Fruit fly (Drosophila melanogaster) whole organism, embryonic: ENCODE results near the gene dpr3.

Experiments used
- BEAF-32 ChIP-seq: fragments of 200-800 bp; sonication (Bioruptor generic); optimal IDR thresholded peaks from 3 replicates; lab custom pipeline; 2017; ENCODE audit warnings: missing biosample characterization, missing genetic modification characterization, mild to moderate bottlenecking, moderate library complexity, missing genetic modification reagents
- BtbVII ChIP-seq: fragments of 200-800 bp; sonication (Bioruptor generic); optimal IDR thresholded peaks from 3 replicates; lab custom pipeline; 2017; ENCODE audit warnings: missing biosample characterization, mild to moderate bottlenecking, missing genetic modification characterization
- CG10565 ChIP-seq: fragments of 200-800 bp; sonication (Bioruptor generic); optimal IDR thresholded peaks from 3 replicates; lab custom pipeline; 2016; ENCODE audit warnings: missing biosample characterization, mild to moderate bottlenecking, missing genetic modification characterization
- CG12391 ChIP-seq: fragments of 200-800 bp; sonication (Bioruptor generic); optimal IDR thresholded peaks from 3 replicates; lab custom pipeline; 2018; ENCODE audit warnings: missing biosample characterization, mild to moderate bottlenecking, missing genetic modification characterization, moderate library complexity
- CG15269 ChIP-seq: fragments of 200-800 bp; sonication (Bioruptor generic); optimal IDR thresholded peaks from 2 replicates; lab custom pipeline; 2018; ENCODE audit warnings: missing biosample characterization, mild to moderate bottlenecking, missing genetic modification characterization, moderate library complexity
- CG18599 ChIP-seq: fragments of 200-800 bp; sonication (Bioruptor generic); optimal IDR thresholded peaks from 3 replicates; lab custom pipeline; 2017; ENCODE audit warnings: missing biosample characterization, missing genetic modification characterization, mild to moderate bottlenecking, moderate library complexity, missing genetic modification reagents
- CG31224 ChIP-seq: fragments of 200-800 bp; sonication (Bioruptor generic); IDR thresholded peaks from 2 replicates; pipeline ENCODE4 v1.3.6; 2022; ENCODE audit warnings: missing biosample characterization, missing genetic modification characterization
- CG32532 ChIP-seq: fragments of 200-800 bp; sonication (Bioruptor generic); IDR thresholded peaks from 2 replicates; pipeline ENCODE4 v1.3.6; 2022; ENCODE audit warnings: missing biosample characterization, missing genetic modification characterization
- CG32767 ChIP-seq: fragments of 200-800 bp; sonication (Bioruptor generic); IDR thresholded peaks from 2 replicates; pipeline ENCODE4 v1.3.6; 2022; ENCODE audit warnings: missing biosample characterization, missing genetic modification characterization
- CG34224 ChIP-seq: fragments of 200-800 bp; sonication (Bioruptor generic); IDR thresholded peaks from 3 replicates; pipeline ENCODE4 v1.3.6; 2022; ENCODE audit warnings: missing biosample characterization, missing genetic modification characterization; ENCODE audit not compliant: partially characterized antibody
- CG4617 ChIP-seq: fragments of 200-800 bp; sonication (Bioruptor generic); optimal IDR thresholded peaks from 3 replicates; lab custom pipeline; 2016; ENCODE audit warnings: missing biosample characterization, missing genetic modification characterization, borderline replicate concordance
- CG6272 ChIP-seq: fragments of 200-800 bp; sonication (Bioruptor generic); IDR thresholded peaks from 2 replicates; pipeline ENCODE4 v1.3.6; 2022; ENCODE audit warnings: missing biosample characterization, missing genetic modification characterization
- CG6683 ChIP-seq: fragments of 200-800 bp; sonication (Bioruptor generic); optimal IDR thresholded peaks from 2 replicates; lab custom pipeline; 2017; ENCODE audit warnings: missing biosample characterization, mild to moderate bottlenecking, missing genetic modification characterization, missing genetic modification reagents
- CG8924 ChIP-seq: fragments of 200-800 bp; optimal IDR thresholded peaks from 3 replicates; lab custom pipeline; 2019; ENCODE audit warnings: missing biosample characterization, mild to moderate bottlenecking, missing genetic modification characterization, moderate library complexity
- CG9817 ChIP-seq: fragments of 200-800 bp; sonication (Bioruptor generic); optimal IDR thresholded peaks from 2 replicates; lab custom pipeline; 2018; ENCODE audit warnings: missing biosample characterization, mild to moderate bottlenecking, missing genetic modification characterization, moderate library complexity
- Dll ChIP-seq: fragments of 200-800 bp; sonication (Bioruptor generic); IDR thresholded peaks from 4 replicates; pipeline ENCODE4 v1.3.6; 2022; ENCODE audit warnings: missing biosample characterization, missing genetic modification characterization; ENCODE audit not compliant: partially characterized antibody
- Doc2 ChIP-seq: fragments of 200-800 bp; sonication (Bioruptor generic); IDR thresholded peaks from 2 replicates; pipeline ENCODE4 v1.3.6; 2022; ENCODE audit warnings: missing biosample characterization, missing genetic modification characterization
- Fer3 ChIP-seq: fragments of 200-800 bp; sonication (Bioruptor generic); optimal IDR thresholded peaks from 2 replicates; lab custom pipeline; 2018; ENCODE audit warnings: missing biosample characterization, mild to moderate bottlenecking, missing genetic modification characterization, moderate library complexity
- Gug ChIP-seq: fragments of 200-800 bp; sonication (Bioruptor generic); IDR thresholded peaks from 4 replicates; pipeline ENCODE4 v1.3.6; 2022; ENCODE audit warnings: missing biosample characterization, missing genetic modification characterization
- H2.0 ChIP-seq: fragments of 200-800 bp; sonication (Bioruptor generic); IDR thresholded peaks from 2 replicates; pipeline ENCODE4 v1.3.6; 2022; ENCODE audit warnings: missing biosample characterization, missing genetic modification characterization
- HLHmδ ChIP-seq: fragments of 200-800 bp; sonication (Bioruptor generic); optimal IDR thresholded peaks from 2 replicates; lab custom pipeline; 2018; ENCODE audit warnings: missing biosample characterization, mild to moderate bottlenecking, missing genetic modification characterization, moderate library complexity
- HmgD ChIP-seq: fragments of 200-800 bp; sonication (Bioruptor generic); optimal IDR thresholded peaks from 3 replicates; lab custom pipeline; 2016; ENCODE audit warnings: missing biosample characterization, missing genetic modification characterization
- Kr ChIP-seq: fragments of 200-800 bp; sonication (Bioruptor generic); optimal IDR thresholded peaks from 2 replicates; lab custom pipeline; 2017; ENCODE audit warnings: missing biosample characterization, mild to moderate bottlenecking, missing genetic modification characterization
- MESR4 ChIP-seq: fragments of 200-800 bp; sonication (Bioruptor generic); optimal IDR thresholded peaks from 2 replicates; lab custom pipeline; 2018; ENCODE audit warnings: missing biosample characterization, mild to moderate bottlenecking, missing genetic modification characterization, moderate library complexity
- Nf-YC ChIP-seq: fragments of 200-800 bp; optimal IDR thresholded peaks from 3 replicates; lab custom pipeline; 2019; ENCODE audit warnings: missing biosample characterization, mild to moderate bottlenecking, missing genetic modification characterization, moderate library complexity
- Oli ChIP-seq: fragments of 200-800 bp; sonication (Bioruptor generic); optimal IDR thresholded peaks from 2 replicates; lab custom pipeline; 2018; ENCODE audit warnings: missing biosample characterization, mild to moderate bottlenecking, missing genetic modification characterization, moderate library complexity
- TFAM ChIP-seq: fragments of 200-800 bp; sonication (Bioruptor generic); optimal IDR thresholded peaks from 2 replicates; lab custom pipeline; 2017; ENCODE audit warnings: missing biosample characterization, missing genetic modification characterization, inconsistent platforms
- bab2 ChIP-seq: fragments of 200-800 bp; sonication (Bioruptor generic); optimal IDR thresholded peaks from 2 replicates; lab custom pipeline; 2016; ENCODE audit warnings: missing biosample characterization, missing genetic modification characterization
- bigmax ChIP-seq: fragments of 200-800 bp; sonication (Bioruptor generic); optimal IDR thresholded peaks from 2 replicates; lab custom pipeline; 2018; ENCODE audit warnings: missing biosample characterization, mild to moderate bottlenecking, missing genetic modification characterization
- bowl ChIP-seq: fragments of 200-800 bp; sonication (Bioruptor generic); IDR thresholded peaks from 2 replicates; pipeline ENCODE4 v1.3.6; 2022; ENCODE audit warnings: missing biosample characterization, missing genetic modification characterization
- ci ChIP-seq: fragments of 200-800 bp; sonication (Bioruptor generic); IDR thresholded peaks from 3 replicates; pipeline ENCODE4 v1.3.6; 2022; ENCODE audit warnings: missing biosample characterization, missing genetic modification characterization
- corto ChIP-seq: fragments of 200-800 bp; sonication (Bioruptor generic); optimal IDR thresholded peaks from 2 replicates; lab custom pipeline; 2016; ENCODE audit warnings: missing biosample characterization, mild to moderate bottlenecking, missing genetic modification characterization, moderate library complexity
- dimm ChIP-seq: fragments of 200-800 bp; sonication (Bioruptor generic); IDR thresholded peaks from 2 replicates; pipeline ENCODE4 v1.3.6; 2022; ENCODE audit warnings: missing biosample characterization, missing genetic modification characterization
- gsb-n ChIP-seq: fragments of 200-800 bp; sonication (Bioruptor generic); optimal IDR thresholded peaks from 3 replicates; lab custom pipeline; 2018; ENCODE audit warnings: missing biosample characterization, mild to moderate bottlenecking, missing genetic modification characterization
- jumu ChIP-seq: fragments of 200-800 bp; sonication (Bioruptor generic); optimal IDR thresholded peaks from 3 replicates; lab custom pipeline; 2016; ENCODE audit warnings: missing biosample characterization, missing genetic modification characterization
- lov ChIP-seq, 2 experiments: fragments of 200-800 bp in 1 of 2; fragments of >200 bp in 1 of 2; sonication (Bioruptor generic) in 1 of 2; IDR thresholded peaks in 1 of 2; optimal IDR thresholded peaks in 1 of 2; 2 replicates in 1 of 2; 3 replicates in 1 of 2; pipeline versions ENCODE4 v1.3.6 to Lab custom; 2017 to 2022; ENCODE audit warnings: missing biosample characterization in 1 of 2, missing genetic modification characterization in 1 of 2
- maf-S ChIP-seq: fragments of 200-800 bp; sonication (Bioruptor generic); optimal IDR thresholded peaks from 2 replicates; lab custom pipeline; 2016; ENCODE audit warnings: missing biosample characterization, missing genetic modification characterization
- nerfin-1 ChIP-seq: fragments of 200-800 bp; sonication (Bioruptor generic); optimal IDR thresholded peaks from 3 replicates; lab custom pipeline; 2019; ENCODE audit warnings: missing biosample characterization, mild to moderate bottlenecking, missing genetic modification characterization, moderate library complexity
- pum ChIP-seq: fragments of 200-800 bp; sonication (Bioruptor generic); optimal IDR thresholded peaks from 2 replicates; lab custom pipeline; 2016; ENCODE audit warnings: missing biosample characterization, missing genetic modification characterization
- repo ChIP-seq: fragments of 200-800 bp; sonication (Bioruptor generic); optimal IDR thresholded peaks from 2 replicates; lab custom pipeline; 2016; ENCODE audit warnings: missing biosample characterization, missing genetic modification characterization
- salm ChIP-seq: fragments of 200-800 bp; sonication (Bioruptor generic); optimal IDR thresholded peaks from 2 replicates; lab custom pipeline; 2018; ENCODE audit warnings: missing biosample characterization, mild to moderate bottlenecking, missing genetic modification characterization
- scrt ChIP-seq: fragments of 200-800 bp; sonication (Bioruptor generic); optimal IDR thresholded peaks from 2 replicates; lab custom pipeline; 2018; ENCODE audit warnings: missing biosample characterization, mild to moderate bottlenecking, missing genetic modification characterization, moderate library complexity
- sima ChIP-seq: fragments of 200-800 bp; sonication (Bioruptor generic); optimal IDR thresholded peaks from 2 replicates; lab custom pipeline; 2016; ENCODE audit warnings: missing biosample characterization, missing genetic modification characterization
- stwl ChIP-seq: fragments of 200-800 bp; sonication (Bioruptor generic); optimal IDR thresholded peaks from 3 replicates; lab custom pipeline; 2018; ENCODE audit warnings: missing biosample characterization, mild to moderate bottlenecking, missing genetic modification characterization, moderate library complexity
- sug ChIP-seq: fragments of 200-800 bp; optimal IDR thresholded peaks from 2 replicates; lab custom pipeline; 2019; ENCODE audit warnings: missing biosample characterization, mild to moderate bottlenecking, missing genetic modification characterization, moderate library complexity
- tin ChIP-seq: fragments of 200-800 bp; sonication (Bioruptor generic); optimal IDR thresholded peaks from 3 replicates; lab custom pipeline; 2016; ENCODE audit warnings: missing biosample characterization, missing genetic modification characterization
- tio ChIP-seq: fragments of 200-800 bp; sonication (Bioruptor generic); optimal IDR thresholded peaks from 2 replicates; lab custom pipeline; 2017; ENCODE audit warnings: missing biosample characterization, missing genetic modification characterization, inconsistent platforms
- unpg ChIP-seq: fragments of 200-800 bp; sonication (Bioruptor generic); optimal IDR thresholded peaks from 3 replicates; lab custom pipeline; 2018; ENCODE audit warnings: missing biosample characterization, mild to moderate bottlenecking, missing genetic modification characterization, moderate library complexity
- usp ChIP-seq: fragments of >200 bp; optimal IDR thresholded peaks from 2 replicates; lab custom pipeline; 2017; ENCODE audit warnings: missing biosample characterization, missing genetic modification characterization
- zfh2 ChIP-seq: fragments of 200-800 bp; sonication (Bioruptor generic); optimal IDR thresholded peaks from 2 replicates; lab custom pipeline; 2016; ENCODE audit warnings: missing biosample characterization, missing genetic modification characterization

The dpr3 gene

dm6 chr2L:2147208-2147607, 37.5 kb upstream of the dpr3 start, which contains the start of the genes CG11723 and Tbcd (continued):
- TF ChIP-seq CG12391 (tag; lab: Kevin White, UChicago) (peak; percentile 92), TFAM (GFP tag; lab: Kevin White, UChicago) (peak; percentile 24), repo (GFP tag; lab: Kevin White, UChicago) (peak; percentile 73), H2.0 (GFP tag; lab: Robert Waterston, UW) (peak; percentile 94), lov (optimal IDR thresholded peaks at IDR 0.05; lab: Kevin White, UChicago) (no peak), lov (GFP tag; IDR thresholded peaks at IDR 0.05; lab: Robert Waterston, UW) (peak; percentile 92), maf-S (peak; percentile 73), Dll (peak; percentile 60; the same call in 2 of the 4 replicates), CG31224 (GFP tag; lab: Robert Waterston, UW) (peak; percentile 85), BEAF-32 (GFP tag; lab: Kevin White, UChicago) (peak; percentile 33), ci (GFP tag; lab: Robert Waterston, UW) (peak; percentile 96), Doc2 (GFP tag; lab: Robert Waterston, UW) (peak; percentile 54; the same call in 1 of the 2 replicates), corto (GFP tag; lab: Kevin White, UChicago) (no peak), HLHmδ (GFP tag; lab: Kevin White, UChicago) (no peak), zfh2 (GFP tag; lab: Kevin White, UChicago) (peak; percentile 90), dimm (peak; percentile 85), pum (GFP tag; lab: Kevin White, UChicago) (peak; percentile 88), bigmax (GFP tag; lab: Kevin White, UChicago) (no peak), CG32767 (GFP tag; lab: Robert Waterston, UW) (peak; percentile 89), MESR4 (GFP tag; lab: Kevin White, UChicago) (peak; percentile 56), CG6683 (GFP tag; lab: Kevin White, UChicago) (peak; percentile 59), CG15269 (no peak), HmgD (peak; percentile 82), stwl (tag; lab: Kevin White, UChicago) (peak; percentile 98), Fer3 (tag; lab: Kevin White, UChicago) (peak; percentile 90), nerfin-1 (tag; lab: Kevin White, UChicago) (peak; percentile 77), tio (no peak), CG34224 (GFP tag; lab: Robert Waterston, UW) (peak; percentile 66), CG10565 (GFP tag; lab: Kevin White, UChicago) (no peak), Nf-YC (tag; lab: Kevin White, UChicago) (no peak), bab2 (GFP tag; lab: Kevin White, UChicago) (peak; percentile 92), CG32532 (peak; percentile 93), CG18599 (GFP tag; lab: Kevin White, UChicago) (no peak), Kr (GFP tag; lab: Kevin White, UChicago) (no peak), jumu (peak; percentile 84), CG6272 (GFP tag; lab: Robert Waterston, UW) (peak; percentile 82), sima (GFP tag; lab: Kevin White, UChicago) (peak; percentile 35), Gug (GFP tag; lab: Robert Waterston, UW) (no peak; the same call in none of the 4 replicates), gsb-n (tag; lab: Kevin White, UChicago) (no peak), usp (no peak), scrt (GFP tag; lab: Kevin White, UChicago) (no peak), sug (tag; lab: Kevin White, UChicago) (no peak), unpg (GFP tag; lab: Kevin White, UChicago) (peak; percentile 91), CG4617 (GFP tag; lab: Kevin White, UChicago) (peak; percentile 93), Oli (peak; percentile 82), tin (peak; percentile 86), CG8924 (peak; percentile 90), bowl (GFP tag; lab: Robert Waterston, UW) (peak; percentile 76), salm (tag; lab: Kevin White, UChicago) (peak; percentile 80), BtbVII (no peak), CG9817 (tag; lab: Kevin White, UChicago) (peak; percentile 87)
